Fruit fly (Drosophila melanogaster) whole organism, embryonic: ENCODE data around the gene CG42449.
A peak's percentile ranks its signal among the peaks of the same experiment; 100 is the strongest.

Experiments
- ATbp ChIP-seq: fragments of 200-800 bp; sonication (Bioruptor generic); optimal IDR thresholded peaks from 2 replicates; lab custom pipeline; 2017; ENCODE audit warnings: missing biosample characterization, mild to moderate bottlenecking, missing genetic modification characterization, missing genetic modification reagents
- Ada2b ChIP-seq: fragments of 200-800 bp; sonication (Bioruptor generic); IDR thresholded peaks from 2 replicates; pipeline ENCODE4 v1.3.6; 2022; ENCODE audit warnings: missing biosample characterization, missing genetic modification characterization
- Atf-2 ChIP-seq: fragments of 200-800 bp; sonication (Bioruptor generic); optimal IDR thresholded peaks from 2 replicates; lab custom pipeline; 2016; ENCODE audit warnings: missing biosample characterization, missing genetic modification characterization
- B-H1 ChIP-seq: fragments of 200-800 bp; sonication (Bioruptor generic); IDR thresholded peaks from 3 replicates; pipeline ENCODE4 v1.3.6; 2022; ENCODE audit warnings: missing biosample characterization, missing genetic modification characterization
- Bdp1 ChIP-seq: fragments of 200-800 bp; sonication (Bioruptor generic); optimal IDR thresholded peaks from 3 replicates; lab custom pipeline; 2016; ENCODE audit warnings: missing biosample characterization, missing genetic modification characterization
- CG11247 ChIP-seq: fragments of 200-800 bp; sonication (Bioruptor generic); IDR thresholded peaks from 2 replicates; pipeline ENCODE4 v1.3.6; 2022; ENCODE audit warnings: missing biosample characterization, missing genetic modification characterization
- CG12071 ChIP-seq: fragments of 200-800 bp; sonication (Bioruptor generic); optimal IDR thresholded peaks from 3 replicates; lab custom pipeline; 2018; ENCODE audit warnings: missing biosample characterization, mild to moderate bottlenecking, missing genetic modification characterization
- CG12155 ChIP-seq: fragments of 200-800 bp; sonication (Bioruptor generic); optimal IDR thresholded peaks from 3 replicates; lab custom pipeline; 2016; ENCODE audit warnings: missing biosample characterization, missing genetic modification characterization
- CG12391 ChIP-seq: fragments of 200-800 bp; sonication (Bioruptor generic); optimal IDR thresholded peaks from 3 replicates; lab custom pipeline; 2018; ENCODE audit warnings: missing biosample characterization, mild to moderate bottlenecking, missing genetic modification characterization, moderate library complexity
- CG14050 ChIP-seq: fragments of 200-800 bp; sonication (Bioruptor generic); IDR thresholded peaks from 3 replicates; pipeline ENCODE4 v1.3.6; 2022; ENCODE audit warnings: missing biosample characterization, missing genetic modification characterization
- CG15011 ChIP-seq: fragments of 200-800 bp; sonication (Bioruptor generic); optimal IDR thresholded peaks from 3 replicates; lab custom pipeline; 2018; ENCODE audit warnings: missing biosample characterization, mild to moderate bottlenecking, missing genetic modification characterization
- CG17912 ChIP-seq: fragments of 200-800 bp; sonication (Bioruptor generic); optimal IDR thresholded peaks from 2 replicates; lab custom pipeline; 2018; ENCODE audit warnings: missing biosample characterization, mild to moderate bottlenecking, missing genetic modification characterization
- CG18476 ChIP-seq: fragments of 200-800 bp; sonication (Bioruptor generic); optimal IDR thresholded peaks from 2 replicates; lab custom pipeline; 2016; ENCODE audit warnings: missing biosample characterization, mild to moderate bottlenecking, missing genetic modification characterization
- CG2120 ChIP-seq: fragments of 200-800 bp; sonication (Bioruptor generic); optimal IDR thresholded peaks from 3 replicates; lab custom pipeline; 2016; ENCODE audit warnings: missing biosample characterization, missing genetic modification characterization
- CG2129 ChIP-seq: fragments of 200-800 bp; sonication (Bioruptor generic); IDR thresholded peaks from 2 replicates; pipeline ENCODE4 v1.3.6; 2022; ENCODE audit warnings: missing biosample characterization, missing genetic modification characterization; ENCODE audit not compliant: partially characterized antibody
- CG31224 ChIP-seq: fragments of 200-800 bp; sonication (Bioruptor generic); IDR thresholded peaks from 2 replicates; pipeline ENCODE4 v1.3.6; 2022; ENCODE audit warnings: missing biosample characterization, missing genetic modification characterization
- CG31441 ChIP-seq: fragments of 200-800 bp; sonication (Bioruptor generic); IDR thresholded peaks from 2 replicates; pipeline ENCODE4 v1.3.6; 2022; ENCODE audit warnings: missing biosample characterization, missing genetic modification characterization
- CG4328 ChIP-seq: fragments of 200-800 bp; sonication (Bioruptor generic); optimal IDR thresholded peaks from 3 replicates; lab custom pipeline; 2017; ENCODE audit warnings: missing biosample characterization, missing genetic modification reagents, missing genetic modification characterization
- CG6813 ChIP-seq: fragments of 200-800 bp; sonication (Bioruptor generic); optimal IDR thresholded peaks from 2 replicates; lab custom pipeline; 2017; ENCODE audit warnings: missing biosample characterization, missing genetic modification characterization, mild to moderate bottlenecking, moderate library complexity, missing genetic modification reagents
- CG7963 ChIP-seq: fragments of 200-800 bp; sonication (Bioruptor generic); IDR thresholded peaks from 3 replicates; pipeline ENCODE4 v1.3.6; 2022; ENCODE audit warnings: missing biosample characterization, missing genetic modification characterization; ENCODE audit not compliant: partially characterized antibody
- CTCF ChIP-seq: fragments of 200-800 bp; sonication (Bioruptor generic); optimal IDR thresholded peaks from 2 replicates; lab custom pipeline; 2017; ENCODE audit warnings: missing biosample characterization, mild to moderate bottlenecking, missing genetic modification characterization, moderate library complexity
- Chrac-16 ChIP-seq: fragments of 200-800 bp; sonication (Bioruptor generic); optimal IDR thresholded peaks from 3 replicates; lab custom pipeline; 2016; ENCODE audit warnings: missing biosample characterization, missing genetic modification characterization
- CkIIα-i1 ChIP-seq: fragments of 200-800 bp; sonication (Bioruptor generic); IDR thresholded peaks from 2 replicates; pipeline ENCODE4 v1.3.6; 2022; ENCODE audit warnings: missing biosample characterization, missing genetic modification characterization
- Dp ChIP-seq: fragments of 200-800 bp; sonication (Bioruptor generic); optimal IDR thresholded peaks from 2 replicates; lab custom pipeline; 2018; ENCODE audit warnings: missing biosample characterization, mild to moderate bottlenecking, missing genetic modification characterization, moderate library complexity
- Drgx ChIP-seq: fragments of 200-800 bp; sonication (Bioruptor generic); IDR thresholded peaks from 2 replicates; pipeline ENCODE4 v1.3.6; 2022; ENCODE audit warnings: missing biosample characterization, missing genetic modification characterization
- HLH4C ChIP-seq: fragments of 200-800 bp; sonication (Bioruptor generic); IDR thresholded peaks from 3 replicates; pipeline ENCODE4 v1.3.6; 2022; ENCODE audit warnings: missing biosample characterization, missing genetic modification characterization; ENCODE audit not compliant: partially characterized antibody
- Myb ChIP-seq: fragments of 200-800 bp; sonication (Bioruptor generic); optimal IDR thresholded peaks from 2 replicates; lab custom pipeline; 2016; ENCODE audit warnings: missing biosample characterization, missing genetic modification characterization
- Optix ChIP-seq: fragments of 200-800 bp; sonication (Bioruptor generic); IDR thresholded peaks from 3 replicates; pipeline ENCODE4 v1.3.6; 2022; ENCODE audit warnings: missing biosample characterization, missing genetic modification characterization
- Poxn ChIP-seq: fragments of 200-800 bp; sonication (Bioruptor generic); IDR thresholded peaks from 2 replicates; pipeline ENCODE4 v1.3.6; 2022; ENCODE audit warnings: missing biosample characterization, missing genetic modification characterization
- Spps ChIP-seq: fragments of 200-800 bp; sonication (Bioruptor generic); optimal IDR thresholded peaks from 2 replicates; lab custom pipeline; 2018; ENCODE audit warnings: missing biosample characterization, mild to moderate bottlenecking, missing genetic modification characterization
- amos ChIP-seq: fragments of 200-800 bp; sonication (Bioruptor generic); IDR thresholded peaks from 2 replicates; pipeline ENCODE4 v1.3.6; 2022; ENCODE audit warnings: missing biosample characterization, missing genetic modification characterization; ENCODE audit not compliant: partially characterized antibody
- aop ChIP-seq: fragments of 200-800 bp; sonication (Bioruptor generic); IDR thresholded peaks from 2 replicates; pipeline ENCODE4 v1.3.6; 2022; ENCODE audit warnings: missing biosample characterization, missing genetic modification characterization
- crc ChIP-seq: fragments of 200-800 bp; sonication (Bioruptor generic); optimal IDR thresholded peaks from 2 replicates; lab custom pipeline; 2016; ENCODE audit warnings: missing biosample characterization, missing genetic modification characterization
- croc ChIP-seq: fragments of 200-800 bp; sonication (Bioruptor generic); conservative IDR thresholded peaks from 3 replicates; pipeline ENCODE4 v1.3.6; 2022; ENCODE audit warnings: missing biosample characterization, missing genetic modification characterization
- crp ChIP-seq, 2 experiments: fragments of 200-800 bp; sonication (Bioruptor generic); optimal IDR thresholded peaks; 2 replicates in 1 of 2; 3 replicates in 1 of 2; lab custom pipeline; 2017; ENCODE audit warnings: missing biosample characterization in 2 of 2, missing genetic modification characterization in 2 of 2, mild to moderate bottlenecking in 1 of 2, moderate library complexity in 1 of 2
- dm ChIP-seq: fragments of 200-800 bp; sonication (Bioruptor generic); optimal IDR thresholded peaks from 3 replicates; lab custom pipeline; 2016; ENCODE audit warnings: missing biosample characterization, missing genetic modification characterization
- ewg ChIP-seq: fragments of 200-800 bp; sonication (Bioruptor generic); optimal IDR thresholded peaks from 3 replicates; lab custom pipeline; 2017; ENCODE audit warnings: mild to moderate bottlenecking, missing biosample characterization, missing genetic modification reagents, missing genetic modification characterization
- eyg ChIP-seq: fragments of 200-800 bp; sonication (Bioruptor generic); optimal IDR thresholded peaks from 3 replicates; lab custom pipeline; 2016; ENCODE audit warnings: missing biosample characterization, missing genetic modification characterization
- fd3F ChIP-seq: fragments of 200-800 bp; sonication (Bioruptor generic); optimal IDR thresholded peaks from 2 replicates; lab custom pipeline; 2018; ENCODE audit warnings: missing biosample characterization, mild to moderate bottlenecking, missing genetic modification characterization, moderate library complexity
- fd64A ChIP-seq: fragments of 200-800 bp; sonication (Bioruptor generic); optimal IDR thresholded peaks from 3 replicates; lab custom pipeline; 2018; ENCODE audit warnings: missing biosample characterization, mild to moderate bottlenecking, missing genetic modification characterization
- knrl ChIP-seq: fragments of 200-800 bp; sonication (Bioruptor generic); IDR thresholded peaks from 3 replicates; pipeline ENCODE4 v1.3.6; 2022; ENCODE audit warnings: missing biosample characterization, missing genetic modification characterization; ENCODE audit not compliant: partially characterized antibody
- nmo ChIP-seq: fragments of 200-800 bp; sonication (Bioruptor generic); optimal IDR thresholded peaks from 2 replicates; lab custom pipeline; 2018; ENCODE audit warnings: missing biosample characterization, mild to moderate bottlenecking, missing genetic modification characterization, moderate library complexity
- psq ChIP-seq: fragments of 200-800 bp; sonication (Bioruptor generic); optimal IDR thresholded peaks from 2 replicates; lab custom pipeline; 2017; ENCODE audit warnings: missing biosample characterization, missing genetic modification characterization
- pzg ChIP-seq: fragments of 200-800 bp; sonication (Bioruptor generic); optimal IDR thresholded peaks from 3 replicates; lab custom pipeline; 2018; ENCODE audit warnings: missing biosample characterization, mild to moderate bottlenecking, missing genetic modification characterization, moderate library complexity
- slbo ChIP-seq: fragments of 200-800 bp; sonication (Bioruptor generic); IDR thresholded peaks from 2 replicates; pipeline ENCODE4 v1.3.6; 2022; ENCODE audit warnings: missing biosample characterization, missing genetic modification characterization
- sna ChIP-seq: fragments of 200-800 bp; sonication (Bioruptor generic); IDR thresholded peaks from 2 replicates; pipeline ENCODE4 v1.3.6; 2022; ENCODE audit warnings: missing biosample characterization, missing genetic modification characterization; ENCODE audit not compliant: partially characterized antibody
- vnd ChIP-seq: fragments of 200-800 bp; sonication (Bioruptor generic); IDR thresholded peaks from 3 replicates; pipeline ENCODE4 v1.3.6; 2022; ENCODE audit warnings: missing biosample characterization, missing genetic modification characterization; ENCODE audit not compliant: partially characterized antibody
- wdn ChIP-seq: fragments of 200-800 bp; sonication (Bioruptor generic); IDR thresholded peaks from 2 replicates; pipeline ENCODE4 v1.3.6; 2022; ENCODE audit warnings: missing biosample characterization, missing genetic modification characterization
- wor ChIP-seq: fragments of 200-800 bp; sonication (Bioruptor generic); IDR thresholded peaks from 2 replicates; pipeline ENCODE4 v1.3.6; 2022; ENCODE audit warnings: missing biosample characterization, missing genetic modification characterization
- zen ChIP-seq: fragments of 200-800 bp; sonication (Bioruptor generic); optimal IDR thresholded peaks from 3 replicates; lab custom pipeline; 2018; ENCODE audit warnings: missing biosample characterization, mild to moderate bottlenecking, missing genetic modification characterization, moderate library complexity
- zfh1 ChIP-seq: fragments of 200-800 bp; sonication (Bioruptor generic); IDR thresholded peaks from 3 replicates; pipeline ENCODE4 v1.3.6; 2022; ENCODE audit warnings: missing biosample characterization, missing genetic modification characterization

The CG42449 gene

dm6 chrX:5705899-5706312, 22.9 kb downstream of the CG42449 start (continued):
- TF ChIP-seq psq (GFP tag; lab: Kevin White, UChicago) (no peak), CG6813 (peak; percentile 76), CG17912 (GFP tag; lab: Kevin White, UChicago) (no peak), Ada2b (GFP tag; lab: Robert Waterston, UW) (peak; percentile 93), CG11247 (peak; percentile 92), Drgx (GFP tag; lab: Robert Waterston, UW) (peak; percentile 95), CG2120 (peak; percentile 87), Myb (GFP tag; lab: Kevin White, UChicago) (peak; percentile 25), fd3F (GFP tag; lab: Kevin White, UChicago) (peak; percentile 68), slbo (GFP tag; lab: Robert Waterston, UW) (peak; percentile 89), fd64A (GFP tag; lab: Kevin White, UChicago) (peak; percentile 47), ATbp (peak; percentile 85), Dp (GFP tag; lab: Kevin White, UChicago) (no peak), CG31224 (GFP tag; lab: Robert Waterston, UW) (peak; percentile 87), CG12155 (GFP tag; lab: Kevin White, UChicago) (peak; percentile 62), CG14050 (peak; percentile 74), Atf-2 (no peak), CG2129 (GFP tag; lab: Robert Waterston, UW) (no peak), croc (peak; percentile 77; the same call in 2 of the 3 replicates), Chrac-16 (GFP tag; lab: Kevin White, UChicago) (peak; percentile 64), dm (no peak), knrl (GFP tag; lab: Robert Waterston, UW) (no peak), eyg (peak; percentile 23), CG15011 (GFP tag; lab: Kevin White, UChicago) (peak; percentile 73), amos (GFP tag; lab: Robert Waterston, UW) (no peak), CG7963 (no peak), CTCF (peak; percentile 36), sna (GFP tag; lab: Robert Waterston, UW) (no peak), zfh1 (GFP tag; lab: Robert Waterston, UW) (peak; percentile 91), CG31441 (GFP tag; lab: Robert Waterston, UW) (peak; percentile 86), CG4328 (GFP tag; lab: Kevin White, UChicago) (peak; percentile 69), Poxn (GFP tag; lab: Robert Waterston, UW) (peak; percentile 72), wdn (GFP tag; lab: Robert Waterston, UW) (peak; percentile 85), aop (GFP tag; lab: Robert Waterston, UW) (no peak), CG12071 (peak; percentile 86), Optix (GFP tag; lab: Robert Waterston, UW) (peak; percentile 86), crc (GFP tag; lab: Kevin White, UChicago) (peak; percentile 37), CG18476 (GFP tag; lab: Kevin White, UChicago) (peak; percentile 75), crp (GFP tag; optimal IDR thresholded peaks at IDR 0.05; lab: Kevin White, UChicago) (peak in 1 of 2 experiments; percentile 25), nmo (GFP tag; lab: Kevin White, UChicago) (peak; percentile 79), B-H1 (GFP tag; lab: Robert Waterston, UW) (peak; percentile 89), Spps (no peak), pzg (GFP tag; lab: Kevin White, UChicago) (peak; percentile 5), ewg (peak; percentile 50), HLH4C (GFP tag; lab: Robert Waterston, UW) (no peak), wor (GFP tag; lab: Robert Waterston, UW) (peak; percentile 69), vnd (GFP tag; lab: Robert Waterston, UW) (no peak), zen (tag; lab: Kevin White, UChicago) (peak; percentile 66), CG12391 (tag; lab: Kevin White, UChicago) (peak; percentile 80), CkIIα-i1 (0 out of 2 replicates have a peak, but pooled peaks have one; percentile 47), Bdp1 (GFP tag; lab: Kevin White, UChicago) (peak; percentile 19)
